Worm (Caenorhabditis elegans) whole organism, L1 larva: ENCODE measurements around the gene nas-11.

ENCODE experiments used
- ceh-82 ChIP-seq, 3 experiments: fragments of 150-350 bp in 1 of 3; sonication (generic microtip) in 2 of 3; optimal IDR thresholded peaks; 2 replicates each; lab custom pipeline; 2014 to 2017; ENCODE audit warnings: missing biosample characterization in 3 of 3, missing genetic modification characterization in 3 of 3
- elt-3 ChIP-seq, 6 experiments: fragments of 150-350 bp in 1 of 6; sonication (generic microtip); optimal IDR thresholded peaks; 2 replicates each; lab custom pipeline; 2017 to 2018; ENCODE audit warnings: missing biosample characterization in 6 of 6, missing genetic modification characterization in 6 of 6, inconsistent platforms in 1 of 6
- fkh-10 ChIP-seq: sonication (generic microtip); optimal IDR thresholded peaks from 2 replicates; lab custom pipeline; 2017; ENCODE audit warnings: missing biosample characterization, missing genetic modification reagents, missing genetic modification characterization
- grh-1 ChIP-seq: fragments of 200-800 bp; sonication (Bioruptor generic); IDR thresholded peaks from 2 replicates; pipeline ENCODE4 v1.3.6; 2022; ENCODE audit warnings: missing genetic modification reagents, missing genetic modification characterization, missing compliant biosample characterization
- lin-13 ChIP-seq: fragments of 150-350 bp; optimal IDR thresholded peaks from 2 replicates; lab custom pipeline; 2014; ENCODE audit warnings: missing biosample characterization, missing genetic modification reagents, missing genetic modification characterization
- nhr-11 ChIP-seq: fragments of 150-350 bp; optimal IDR thresholded peaks from 2 replicates; lab custom pipeline; 2014; ENCODE audit warnings: missing biosample characterization, missing genetic modification characterization
- nhr-85 ChIP-seq: sonication (generic microtip); peaks from one replicate; lab custom pipeline; 2016; ENCODE audit warnings: missing genetic modification characterization, inconsistent platforms, missing compliant biosample characterization
- pqm-1 ChIP-seq: sonication (generic microtip); optimal IDR thresholded peaks from 3 replicates; lab custom pipeline; 2017; ENCODE audit warnings: missing biosample characterization, missing genetic modification characterization
- unc-62 ChIP-seq: fragments of 150-350 bp; optimal IDR thresholded peaks from 2 replicates; lab custom pipeline; 2014; ENCODE audit warnings: missing biosample characterization, missing genetic modification reagents, missing genetic modification characterization
- zag-1 ChIP-seq: fragments of 150-350 bp; optimal IDR thresholded peaks from 2 replicates; lab custom pipeline; 2014; ENCODE audit warnings: missing biosample characterization, missing genetic modification characterization

- TF ChIP-seq elt-3 (tag; optimal IDR thresholded peaks at IDR 0.05; lab: Kevin White, UChicago): no peak
- no peak for TF ChIP-seq zag-1
- TF ChIP-seq grh-1 (GFP tag; lab: Robert Waterston, UW): no peak
- TF ChIP-seq nhr-11 (tag; lab: Kevin White, UChicago): no peak
- TF ChIP-seq ceh-82 (tag; optimal IDR thresholded peaks at IDR 0.05; lab: Kevin White, UChicago): no peak
- TF ChIP-seq unc-62 (GFP tag; lab: Kevin White, UChicago): no peak
- TF ChIP-seq fkh-10 (GFP tag; lab: Kevin White, UChicago): no peak
- TF ChIP-seq pqm-1: no peak
- no peak for TF ChIP-seq lin-13
- TF ChIP-seq nhr-85 (tag; lab: Kevin White, UChicago): no peak
These were observed 15.1 kb upstream of the nas-11 start, which contains the start of the genes F38B6.7 and F38B6.2 for ce11 chrX:6698267-6698666.
